Worm (Caenorhabditis elegans): ENCODE measurements around the gene ZK792.12.
A peak's percentile ranks its signal among the peaks of the same experiment; 100 is the strongest.

ZK792.12 gene

ce11 chrIV:11693493-11693892 is at the start of gene ZK792.12:
ZK792.12 (plus strand) TSS chrIV:11693793.
- TF ChIP-seq klf-2 (GFP tag; conservative IDR thresholded peaks at IDR 0.05) (no peak), T22C8.4 (GFP tag; IDR thresholded peaks at IDR 0.05) (no peak), ztf-29 (GFP tag; IDR thresholded peaks at IDR 0.05) (no peak), med-1 (GFP tag; optimal IDR thresholded peaks at IDR 0.05; ENCODE audit: insufficient read depth) (no peak), ztf-23 (GFP tag; IDR thresholded peaks at IDR 0.05) (no peak), tab-1 (GFP tag; IDR thresholded peaks at IDR 0.05) (no peak), cog-1 (tag; optimal IDR thresholded peaks at IDR 0.05) (no peak), ref-1 (GFP tag; conservative IDR thresholded peaks at IDR 0.05) (no peak), flt-1 (GFP tag; IDR thresholded peaks at IDR 0.05) (no peak)

ce11 chrIV:11643829-11644228 is 49.8 kb upstream of the ZK792.12 start, which contains the start of gene prx-2:
prx-2 (plus strand) TSS chrIV:11644129.
- no peak for TF ChIP-seq ztf-23 (GFP tag; IDR thresholded peaks at IDR 0.05)

- TF ChIP-seq T22C8.4 (GFP tag; IDR thresholded peaks at IDR 0.05) = no peak
- TF ChIP-seq flt-1 (GFP tag; IDR thresholded peaks at IDR 0.05) = no peak
- TF ChIP-seq med-1 (GFP tag; optimal IDR thresholded peaks at IDR 0.05; ENCODE audit: insufficient read depth) = no peak
- TF ChIP-seq cog-1 (tag; optimal IDR thresholded peaks at IDR 0.05) = no peak
- TF ChIP-seq ref-1 (GFP tag; conservative IDR thresholded peaks at IDR 0.05) = no peak
- TF ChIP-seq ztf-29 (GFP tag; IDR thresholded peaks at IDR 0.05) = no peak
- no peak for TF ChIP-seq ztf-23 (GFP tag; IDR thresholded peaks at IDR 0.05)
- no peak for TF ChIP-seq klf-2 (GFP tag; conservative IDR thresholded peaks at IDR 0.05)
- TF ChIP-seq tab-1 (GFP tag; IDR thresholded peaks at IDR 0.05) = no peak
These were observed 48.9 kb upstream of the ZK792.12 start for ce11 chrIV:11644705-11645104.

ce11 chrIV:11645354-11645753 is 48.2 kb upstream of the ZK792.12 start:
- no peak for TF ChIP-seq cog-1 (tag; optimal IDR thresholded peaks at IDR 0.05)

- no peak for TF ChIP-seq tab-1 (GFP tag; IDR thresholded peaks at IDR 0.05)
- TF ChIP-seq T22C8.4 (GFP tag; IDR thresholded peaks at IDR 0.05) = no peak
- TF ChIP-seq cog-1 (tag; optimal IDR thresholded peaks at IDR 0.05) = no peak
- TF ChIP-seq ztf-29 (GFP tag; IDR thresholded peaks at IDR 0.05) = no peak
- no peak for TF ChIP-seq ztf-23 (GFP tag; IDR thresholded peaks at IDR 0.05)
- no peak for TF ChIP-seq med-1 (GFP tag; optimal IDR thresholded peaks at IDR 0.05; ENCODE audit: insufficient read depth)
- TF ChIP-seq ref-1 (GFP tag; conservative IDR thresholded peaks at IDR 0.05) = no peak
- no peak for TF ChIP-seq klf-2 (GFP tag; conservative IDR thresholded peaks at IDR 0.05)
- no peak for TF ChIP-seq flt-1 (GFP tag; IDR thresholded peaks at IDR 0.05)
These were observed 46.7 kb upstream of the ZK792.12 start for ce11 chrIV:11646908-11647307.

ce11 chrIV:11649031-11649430 is 44.6 kb upstream of the ZK792.12 start, which contains the start of gene ZK809.8:
ZK809.8 (minus strand) TSS chrIV:11649064.
- TF ChIP-seq ref-1 (GFP tag; conservative IDR thresholded peaks at IDR 0.05) (no peak), tab-1 (GFP tag; IDR thresholded peaks at IDR 0.05) (no peak), med-1 (GFP tag; optimal IDR thresholded peaks at IDR 0.05; ENCODE audit: insufficient read depth) (no peak), flt-1 (GFP tag; IDR thresholded peaks at IDR 0.05) (no peak), cog-1 (tag; optimal IDR thresholded peaks at IDR 0.05) (no peak), ztf-23 (GFP tag; IDR thresholded peaks at IDR 0.05) (no peak), ztf-29 (GFP tag; IDR thresholded peaks at IDR 0.05) (no peak), T22C8.4 (GFP tag; IDR thresholded peaks at IDR 0.05) (no peak), klf-2 (GFP tag; conservative IDR thresholded peaks at IDR 0.05) (no peak)

ce11 chrIV:11650344-11650743 is 43.2 kb upstream of the ZK792.12 start:
- TF ChIP-seq flt-1 (GFP tag; IDR thresholded peaks at IDR 0.05) (no peak), ztf-29 (GFP tag; IDR thresholded peaks at IDR 0.05) (no peak)

ce11 chrIV:11651965-11652453 is 41.6 kb upstream of the ZK792.12 start, which contains the start of the genes acl-3 and ndub-6:
acl-3 (minus strand) TSS chrIV:11652023.
ndub-6 (plus strand) TSS chrIV:11652403.
- TF ChIP-seq ztf-29 (GFP tag; IDR thresholded peaks at IDR 0.05) (peak; percentile 59; the same call in 1 of the 2 replicates), flt-1 (GFP tag; IDR thresholded peaks at IDR 0.05) (no peak)

ce11 chrIV:11655370-11655769 is 38.2 kb upstream of the ZK792.12 start, which contains the start of gene ent-1:
ent-1 (minus strand) TSS chrIV:11655470.
- TF ChIP-seq T22C8.4 (GFP tag; IDR thresholded peaks at IDR 0.05) (no peak), klf-2 (GFP tag; conservative IDR thresholded peaks at IDR 0.05) (no peak), tab-1 (GFP tag; IDR thresholded peaks at IDR 0.05) (no peak), med-1 (GFP tag; optimal IDR thresholded peaks at IDR 0.05; ENCODE audit: insufficient read depth) (no peak), ztf-23 (GFP tag; IDR thresholded peaks at IDR 0.05) (no peak), ztf-29 (GFP tag; IDR thresholded peaks at IDR 0.05) (no peak), cog-1 (tag; optimal IDR thresholded peaks at IDR 0.05) (no peak), ref-1 (GFP tag; conservative IDR thresholded peaks at IDR 0.05) (no peak), flt-1 (GFP tag; IDR thresholded peaks at IDR 0.05) (no peak)

ce11 chrIV:11656144-11656780 is 37.3 kb upstream of the ZK792.12 start, which contains the start of gene ZK809.5:
ZK809.5 (plus strand) TSS chrIV:11656730.
- TF ChIP-seq tab-1 (GFP tag; IDR thresholded peaks at IDR 0.05) (no peak), cog-1 (tag; optimal IDR thresholded peaks at IDR 0.05) (no peak), ztf-29 (GFP tag; IDR thresholded peaks at IDR 0.05) (no peak), ztf-23 (GFP tag; IDR thresholded peaks at IDR 0.05) (no peak), ref-1 (GFP tag; conservative IDR thresholded peaks at IDR 0.05) (no peak), klf-2 (GFP tag; conservative IDR thresholded peaks at IDR 0.05) (no peak)
